Fruit fly (Drosophila melanogaster) whole organism, wandering third instar larva: ENCODE results near the gene Cby.

Experiments
- Abd-B ChIP-seq: fragments of >200 bp; optimal IDR thresholded peaks from 2 replicates; lab custom pipeline; 2017; ENCODE audit warnings: missing biosample characterization, missing genetic modification characterization
- CG32264 ChIP-seq: fragments of 200-800 bp; sonication (Bioruptor generic); optimal IDR thresholded peaks from 2 replicates; lab custom pipeline; 2016; ENCODE audit warnings: missing biosample characterization, missing genetic modification characterization
- CG9705 ChIP-seq: fragments of 200-800 bp; sonication (Bioruptor generic); optimal IDR thresholded peaks from 2 replicates; lab custom pipeline; 2018; ENCODE audit warnings: missing biosample characterization, mild to moderate bottlenecking, missing genetic modification characterization
- CrebA ChIP-seq: fragments of 200-800 bp; sonication (Bioruptor generic); optimal IDR thresholded peaks from 2 replicates; lab custom pipeline; 2016; ENCODE audit warnings: missing biosample characterization, mild to moderate bottlenecking, missing genetic modification characterization, borderline replicate concordance
- Dif ChIP-seq: fragments of 200-275, 200-300 bp; sonication (Bioruptor generic); optimal IDR thresholded peaks from 2 replicates; lab custom pipeline; 2018; ENCODE audit warnings: missing biosample characterization, missing genetic modification characterization; ENCODE audit not compliant: partially characterized antibody
- GATAd ChIP-seq: sonication (Bioruptor generic); optimal IDR thresholded peaks from 2 replicates; lab custom pipeline; 2016; ENCODE audit warnings: missing biosample characterization, missing genetic modification characterization
- HLH106 ChIP-seq: fragments of 200-800 bp; optimal IDR thresholded peaks from 3 replicates; lab custom pipeline; 2019; ENCODE audit warnings: missing biosample characterization, mild to moderate bottlenecking, missing genetic modification characterization, moderate library complexity
- Hnf4 ChIP-seq: fragments of 200-800 bp; sonication (Bioruptor generic); optimal IDR thresholded peaks from 2 replicates; lab custom pipeline; 2016; ENCODE audit warnings: missing biosample characterization, mild to moderate bottlenecking, missing genetic modification characterization
- Hr78 ChIP-seq: fragments of >200 bp; optimal IDR thresholded peaks from 2 replicates; lab custom pipeline; 2017; ENCODE audit warnings: missing biosample characterization, missing genetic modification characterization
- Hr83 ChIP-seq: fragments of 200-300 bp; sonication (Bioruptor generic); optimal IDR thresholded peaks from 2 replicates; lab custom pipeline; 2016; ENCODE audit warnings: missing biosample characterization, mild to moderate bottlenecking, missing genetic modification characterization, moderate library complexity; ENCODE audit not compliant: poor library complexity, severe bottlenecking
- Jra ChIP-seq: sonication (Bioruptor generic); optimal IDR thresholded peaks from 2 replicates; lab custom pipeline; 2016; ENCODE audit warnings: missing biosample characterization, missing genetic modification characterization
- Mio ChIP-seq: sonication (Bioruptor generic); optimal IDR thresholded peaks from 2 replicates; lab custom pipeline; 2016; ENCODE audit warnings: missing biosample characterization, missing genetic modification characterization
- N ChIP-seq: fragments of >200 bp; optimal IDR thresholded peaks from 2 replicates; lab custom pipeline; 2018; ENCODE audit warnings: missing biosample characterization, missing external identifiers, missing genetic modification characterization
- Rel ChIP-seq, 2 experiments: fragments of 200-800 bp; sonication (Bioruptor generic) in 1 of 2; optimal IDR thresholded peaks; 2 replicates in 1 of 2; 3 replicates in 1 of 2; lab custom pipeline; 2016 to 2019; ENCODE audit warnings: mild to moderate bottlenecking in 2 of 2, missing biosample characterization in 2 of 2, missing genetic modification characterization in 2 of 2, moderate library complexity in 1 of 2
- Sp1 ChIP-seq: fragments of 200-800 bp; sonication (Bioruptor generic); optimal IDR thresholded peaks from 3 replicates; lab custom pipeline; 2019; ENCODE audit warnings: missing biosample characterization, mild to moderate bottlenecking, missing genetic modification characterization, moderate library complexity
- Vsx2 ChIP-seq: fragments of 200-300, 225-300 bp; sonication (Bioruptor generic); optimal IDR thresholded peaks from 2 replicates; lab custom pipeline; 2018; ENCODE audit warnings: missing biosample characterization, missing genetic modification characterization; ENCODE audit not compliant: partially characterized antibody
- br ChIP-seq: fragments of 200-800 bp; sonication (Bioruptor generic); optimal IDR thresholded peaks from 2 replicates; lab custom pipeline; 2016; ENCODE audit warnings: missing biosample characterization, missing genetic modification characterization
- brk ChIP-seq: fragments of 200-800 bp; sonication (Bioruptor generic); optimal IDR thresholded peaks from 2 replicates; lab custom pipeline; 2016; ENCODE audit warnings: missing biosample characterization, mild to moderate bottlenecking, missing genetic modification characterization
- dl ChIP-seq, 2 experiments: fragments of 175-275, 200-275 bp in 1 of 2; fragments of 200-275 bp in 1 of 2; sonication (Bioruptor generic); optimal IDR thresholded peaks; lab custom pipeline; 2018; ENCODE audit warnings: mild to moderate bottlenecking in 2 of 2, missing biosample characterization in 2 of 2, missing genetic modification characterization in 2 of 2, moderate library complexity in 2 of 2; ENCODE audit not compliant: partially characterized antibody in 2 of 2, insufficient read depth in 1 of 2
- dsf ChIP-seq: sonication (Bioruptor generic); optimal IDR thresholded peaks from 2 replicates; lab custom pipeline; 2016; ENCODE audit warnings: missing biosample characterization, missing genetic modification characterization, borderline replicate concordance
- ey ChIP-seq: fragments of 200-800 bp; sonication (Bioruptor generic); optimal IDR thresholded peaks from 2 replicates; lab custom pipeline; 2016; ENCODE audit warnings: missing biosample characterization, missing genetic modification characterization
- foxo ChIP-seq, 2 experiments: fragments of 200-800 bp; sonication (Bioruptor generic); optimal IDR thresholded peaks; 2 replicates in 1 of 2; 3 replicates in 1 of 2; lab custom pipeline; 2016 to 2017; ENCODE audit warnings: missing biosample characterization in 2 of 2, missing genetic modification characterization in 2 of 2
- fru ChIP-seq: fragments of 200-800 bp; sonication (Bioruptor generic); optimal IDR thresholded peaks from 3 replicates; lab custom pipeline; 2016; ENCODE audit warnings: missing biosample characterization, mild to moderate bottlenecking, missing genetic modification characterization
- h ChIP-seq: fragments of 200-800 bp; sonication (Bioruptor generic); optimal IDR thresholded peaks from 3 replicates; lab custom pipeline; 2016; ENCODE audit warnings: missing biosample characterization, mild to moderate bottlenecking, missing genetic modification characterization
- jim ChIP-seq: fragments of 175-275, 200-325 bp; sonication (Bioruptor generic); optimal IDR thresholded peaks from 2 replicates; lab custom pipeline; 2016; ENCODE audit warnings: missing biosample characterization, mild to moderate bottlenecking, missing genetic modification characterization
- pan ChIP-seq: fragments of >200 bp; optimal IDR thresholded peaks from 2 replicates; lab custom pipeline; 2017
- psq ChIP-seq: fragments of 200-800 bp; sonication (Bioruptor generic); optimal IDR thresholded peaks from 3 replicates; lab custom pipeline; 2017; ENCODE audit warnings: missing biosample characterization, mild to moderate bottlenecking, missing genetic modification characterization, moderate library complexity
- rgr ChIP-seq: fragments of 200-800 bp; sonication (Bioruptor generic); optimal IDR thresholded peaks from 3 replicates; lab custom pipeline; 2016; ENCODE audit warnings: missing biosample characterization, mild to moderate bottlenecking, missing genetic modification characterization
- sage ChIP-seq: fragments of 200-800 bp; sonication (Bioruptor generic); optimal IDR thresholded peaks from 2 replicates; lab custom pipeline; 2016; ENCODE audit warnings: missing biosample characterization, mild to moderate bottlenecking, missing genetic modification characterization
- tai ChIP-seq: sonication (Bioruptor generic); optimal IDR thresholded peaks from 2 replicates; lab custom pipeline; 2016; ENCODE audit warnings: missing biosample characterization, missing genetic modification characterization
- woc ChIP-seq: sonication (Bioruptor generic); optimal IDR thresholded peaks from 2 replicates; lab custom pipeline; 2016; ENCODE audit warnings: missing biosample characterization, mild to moderate bottlenecking, missing genetic modification characterization

Cby gene

dm6 chr3R:21853618-21854573, 13.9 kb upstream of the Cby start:
- TF ChIP-seq dsf (GFP tag; lab: Kevin White, UChicago) (no peak), ey (GFP tag; lab: Kevin White, UChicago) (no peak), Rel (GFP tag; optimal IDR thresholded peaks at IDR 0.05; lab: Kevin White, UChicago) (peak; percentile 91), Rel (tag; optimal IDR thresholded peaks at IDR 0.05; lab: Kevin White, UChicago) (no peak), Hr78 (no peak), N (peak; percentile 48), tai (no peak), dl (GFP tag; optimal IDR thresholded peaks at IDR 0.05; lab: Kevin White, UChicago; ENCODE audit: insufficient read depth in 1 of 2, partially characterized antibody in 2 of 2) (peak; percentile 87 to 88), h (GFP tag; lab: Kevin White, UChicago) (peak; percentile 47), Hr83 (GFP tag; lab: Kevin White, UChicago) (peak; percentile 91), sage (GFP tag; lab: Kevin White, UChicago) (peak; percentile 76), rgr (GFP tag; lab: Kevin White, UChicago) (peak; percentile 24), br (peak; percentile 10), Jra (GFP tag; lab: Kevin White, UChicago) (peak; percentile 61), foxo (GFP tag; optimal IDR thresholded peaks at IDR 0.05; lab: Kevin White, UChicago) (peak; percentile 31 to 64), HLH106 (tag; lab: Kevin White, UChicago) (no peak), Sp1 (GFP tag; lab: Kevin White, UChicago) (peak; percentile 54), CG32264 (peak; percentile 15), Vsx2 (GFP tag; lab: Kevin White, UChicago) (peak; percentile 75), brk (GFP tag; lab: Kevin White, UChicago) (peak; percentile 86), jim (GFP tag; lab: Kevin White, UChicago) (peak; percentile 56), CG9705 (no peak), Abd-B (GFP tag; lab: Kevin White, UChicago) (no peak), Hnf4 (GFP tag; lab: Kevin White, UChicago) (peak; percentile 1), CrebA (GFP tag; lab: Kevin White, UChicago) (peak; percentile 93), Mio (GFP tag; lab: Kevin White, UChicago) (peak; percentile 9), psq (GFP tag; lab: Kevin White, UChicago) (peak; percentile 84), Dif (GFP tag; lab: Kevin White, UChicago) (peak; percentile 94), fru (GFP tag; lab: Kevin White, UChicago) (peak; percentile 41), woc (GFP tag; lab: Kevin White, UChicago) (peak; percentile 38)

- TF ChIP-seq psq (GFP tag; lab: Kevin White, UChicago): peak; percentile 37
- TF ChIP-seq foxo (GFP tag; optimal IDR thresholded peaks at IDR 0.05; lab: Kevin White, UChicago): no peak
These were observed 13.0 kb upstream of the Cby start for dm6 chr3R:21854574-21855468.

- TF ChIP-seq tai: no peak
- TF ChIP-seq pan: no peak
- no peak for TF ChIP-seq ey (GFP tag; lab: Kevin White, UChicago)
- TF ChIP-seq CrebA (GFP tag; lab: Kevin White, UChicago): no peak
- no peak for TF ChIP-seq Mio (GFP tag; lab: Kevin White, UChicago)
- TF ChIP-seq brk (GFP tag; lab: Kevin White, UChicago): no peak
- TF ChIP-seq GATAd (GFP tag; lab: Kevin White, UChicago): no peak
- no peak for TF ChIP-seq Hr78
- TF ChIP-seq jim (GFP tag; lab: Kevin White, UChicago): no peak
These were observed 12.4 kb upstream of the Cby start for dm6 chr3R:21855469-21855826.
